Worm (Caenorhabditis elegans): ENCODE data around the gene T22F7.1.

- no peak for TF ChIP-seq ceh-82 (tag; optimal IDR thresholded peaks at IDR 0.05)
- TF ChIP-seq madf-5 (GFP tag; IDR thresholded peaks at IDR 0.05): no peak
- no peak for TF ChIP-seq mep-1 (tag; optimal IDR thresholded peaks at IDR 0.05)
- no peak for TF ChIP-seq ctbp-1 (GFP tag; IDR thresholded peaks at IDR 0.05)
- no peak for TF ChIP-seq nhr-77 (tag; optimal IDR thresholded peaks at IDR 0.05)
- no peak for TF ChIP-seq lsy-2 (tag; optimal IDR thresholded peaks at IDR 0.05)
- TF ChIP-seq skn-1 (tag; optimal IDR thresholded peaks at IDR 0.05): no peak
- TF ChIP-seq daf-12 (tag; optimal IDR thresholded peaks at IDR 0.05): no peak
- no peak for TF ChIP-seq fkh-10 (GFP tag; optimal IDR thresholded peaks at IDR 0.05)
- no peak for TF ChIP-seq unc-39 (tag; optimal IDR thresholded peaks at IDR 0.05)
These were observed 34.7 kb downstream of the T22F7.1 start for ce11 chrIII:576555-576954.
